Worm (Caenorhabditis elegans) whole organism, early embryonic: Measurements from ENCODE around the gene hir-1.

Source experiments
- B0310.2 ChIP-seq: sonication (generic microtip); optimal IDR thresholded peaks from 2 replicates; lab custom pipeline; 2016; ENCODE audit warnings: mild to moderate bottlenecking, missing genetic modification characterization, missing compliant biosample characterization
- F13C5.2 ChIP-seq: sonication (generic microtip); optimal IDR thresholded peaks from 2 replicates; lab custom pipeline; 2017; ENCODE audit warnings: mild to moderate bottlenecking, missing genetic modification characterization, inconsistent platforms, missing compliant biosample characterization
- aly-1 ChIP-seq: sonication (generic microtip); optimal IDR thresholded peaks from 2 replicates; lab custom pipeline; 2016; ENCODE audit warnings: missing genetic modification characterization, missing compliant biosample characterization
- ama-1 ChIP-seq: fragments of 150-350 bp; optimal IDR thresholded peaks from 2 replicates; lab custom pipeline; 2014
- ceh-13 ChIP-seq: fragments of 200-800 bp; sonication (Bioruptor generic); optimal IDR thresholded peaks from 2 replicates; lab custom pipeline; 2018; ENCODE audit warnings: mild to moderate bottlenecking, missing genetic modification characterization, missing compliant biosample characterization
- ceh-36 ChIP-seq: sonication (generic microtip); optimal IDR thresholded peaks from 2 replicates; lab custom pipeline; 2016; ENCODE audit warnings: missing genetic modification characterization, inconsistent platforms, missing compliant biosample characterization
- ets-7 ChIP-seq: sonication (generic microtip); optimal IDR thresholded peaks from 2 replicates; lab custom pipeline; 2016; ENCODE audit warnings: missing genotype, missing genetic modification characterization, missing compliant biosample characterization
- flt-1 ChIP-seq: fragments of 200-800 bp; sonication (Bioruptor generic); IDR thresholded peaks from 2 replicates; pipeline ENCODE4 v1.3.6; 2022; ENCODE audit warnings: missing genetic modification characterization, missing compliant biosample characterization
- hmbx-1 ChIP-seq: sonication (generic microtip); optimal IDR thresholded peaks from 2 replicates; lab custom pipeline; 2016; ENCODE audit warnings: mild to moderate bottlenecking, missing genetic modification characterization, missing compliant biosample characterization
- hmg-4 ChIP-seq: fragments of 200-800 bp; sonication (Bioruptor generic); optimal IDR thresholded peaks from 2 replicates; lab custom pipeline; 2018; ENCODE audit warnings: mild to moderate bottlenecking, missing genetic modification characterization, missing compliant biosample characterization
- hnd-1 ChIP-seq: sonication (generic microtip); optimal IDR thresholded peaks from 2 replicates; lab custom pipeline; 2016; ENCODE audit warnings: missing genetic modification characterization, missing compliant biosample characterization
- pes-1 ChIP-seq: fragments of 200-800 bp; sonication (Bioruptor generic); IDR thresholded peaks from 2 replicates; pipeline ENCODE4 v1.3.6; 2022; ENCODE audit warnings: missing genetic modification reagents, missing genetic modification characterization, missing compliant biosample characterization
- scrt-1 ChIP-seq: fragments of 200-800 bp; sonication (Bioruptor generic); IDR thresholded peaks from 2 replicates; pipeline ENCODE4 v1.3.6; 2022; ENCODE audit warnings: missing genetic modification characterization, missing compliant biosample characterization
- sea-1 ChIP-seq: fragments of 200-800 bp; sonication (Bioruptor generic); conservative IDR thresholded peaks from 2 replicates; pipeline ENCODE4 v1.3.6; 2022; ENCODE audit warnings: missing genetic modification characterization, missing compliant biosample characterization
- tbx-11 ChIP-seq: fragments of 200-800 bp; sonication (Bioruptor generic); IDR thresholded peaks from 2 replicates; pipeline ENCODE4 v1.3.6; 2022; ENCODE audit warnings: missing genetic modification characterization, missing compliant biosample characterization
- tbx-37 ChIP-seq: fragments of 200-800 bp; sonication (Bioruptor generic); conservative IDR thresholded peaks from 2 replicates; pipeline ENCODE4 v1.3.6; 2022; ENCODE audit warnings: missing genetic modification reagents, missing genetic modification characterization, missing compliant biosample characterization
- tra-4 ChIP-seq: sonication (generic microtip); optimal IDR thresholded peaks from 2 replicates; lab custom pipeline; 2017; ENCODE audit warnings: missing genetic modification characterization, missing compliant biosample characterization

The hir-1 gene

ce11 chrV:5558590-5558989 lies 36.7 kb downstream of the hir-1 start, which contains the start of gene glb-5:
TSS of gene glb-5 (plus strand) at chrV:5558890.
- TF ChIP-seq scrt-1 (GFP tag; lab: Robert Waterston, UW) (no peak), ceh-36 (tag; lab: Kevin White, UChicago) (no peak), ama-1 (lab: Kevin White, UChicago) (no peak), flt-1 (GFP tag; lab: Robert Waterston, UW) (no peak), pes-1 (GFP tag; lab: Robert Waterston, UW) (no peak), F13C5.2 (no peak), ets-7 (tag; lab: Kevin White, UChicago) (no peak)

ce11 chrV:5559882-5560281 lies 37.9 kb downstream of the hir-1 start:
- TF ChIP-seq hnd-1 (tag; lab: Kevin White, UChicago) (no peak), pes-1 (GFP tag; lab: Robert Waterston, UW) (no peak), ceh-36 (tag; lab: Kevin White, UChicago) (no peak)

ce11 chrV:5567119-5567518 lies 45.2 kb downstream of the hir-1 start, which contains the start of gene C18C4.7:
TSS of gene C18C4.7 (minus strand) at chrV:5567219.
- TF ChIP-seq sea-1 (no peak), pes-1 (GFP tag; lab: Robert Waterston, UW) (no peak), B0310.2 (tag; lab: Kevin White, UChicago) (no peak), ceh-13 (GFP tag; lab: Kevin White, UChicago) (no peak), tbx-11 (GFP tag; lab: Robert Waterston, UW) (no peak), aly-1 (tag; lab: Kevin White, UChicago) (no peak), hmbx-1 (tag; lab: Kevin White, UChicago) (no peak), scrt-1 (GFP tag; lab: Robert Waterston, UW) (no peak), ets-7 (tag; lab: Kevin White, UChicago) (no peak), flt-1 (GFP tag; lab: Robert Waterston, UW) (no peak), tbx-37 (GFP tag; lab: Robert Waterston, UW) (no peak), F13C5.2 (no peak)

- no peak for TF ChIP-seq ceh-13 (GFP tag; lab: Kevin White, UChicago)
Measured at ce11 chrV:5570433-5570832, 48.5 kb downstream of the hir-1 start, which contains the start of gene glb-6. TSS of gene glb-6 (minus strand) at chrV:5570533.

ce11 chrV:5571691-5572090 lies 49.8 kb downstream of the hir-1 start:
- no peak for TF ChIP-seq tbx-37 (GFP tag; lab: Robert Waterston, UW)
- no peak for TF ChIP-seq B0310.2 (tag; lab: Kevin White, UChicago)
- no peak for TF ChIP-seq ama-1 (lab: Kevin White, UChicago)
- TF ChIP-seq aly-1 (tag; lab: Kevin White, UChicago): no peak

- TF ChIP-seq tra-4 (tag; lab: Kevin White, UChicago): no peak
- TF ChIP-seq hmg-4 (GFP tag; lab: Kevin White, UChicago): no peak
Measured at ce11 chrV:5576008-5576407, 54.1 kb downstream of the hir-1 start.

ce11 chrV:5579666-5580065 lies 57.7 kb downstream of the hir-1 start:
- no peak for TF ChIP-seq hmg-4 (GFP tag; lab: Kevin White, UChicago)
- TF ChIP-seq flt-1 (GFP tag; lab: Robert Waterston, UW): no peak
- TF ChIP-seq tra-4 (tag; lab: Kevin White, UChicago): no peak
- no peak for TF ChIP-seq ets-7 (tag; lab: Kevin White, UChicago)
- TF ChIP-seq hmbx-1 (tag; lab: Kevin White, UChicago): no peak
- no peak for TF ChIP-seq ceh-36 (tag; lab: Kevin White, UChicago)
- TF ChIP-seq aly-1 (tag; lab: Kevin White, UChicago): no peak
- TF ChIP-seq F13C5.2: no peak
